Fruit fly (Drosophila melanogaster) whole organism, embryonic: ENCODE results near the gene CG33288.

Experiments
- Abd-B ChIP-seq: fragments of 200-800 bp; sonication (Bioruptor generic); optimal IDR thresholded peaks from 2 replicates; lab custom pipeline; 2018; ENCODE audit warnings: missing biosample characterization, mild to moderate bottlenecking, missing genetic modification characterization, moderate library complexity
- Asciz ChIP-seq: fragments of 200-800 bp; sonication (Bioruptor generic); optimal IDR thresholded peaks from 2 replicates; lab custom pipeline; 2017; ENCODE audit warnings: missing biosample characterization, mild to moderate bottlenecking, missing genetic modification characterization, missing genetic modification reagents
- B-H2 ChIP-seq: fragments of 200-800 bp; sonication (Bioruptor generic); optimal IDR thresholded peaks from 2 replicates; lab custom pipeline; 2018; ENCODE audit warnings: missing biosample characterization, mild to moderate bottlenecking, missing genetic modification characterization
- CG10267 ChIP-seq: fragments of 200-800 bp; sonication (Bioruptor generic); optimal IDR thresholded peaks from 2 replicates; lab custom pipeline; 2018; ENCODE audit warnings: missing biosample characterization, mild to moderate bottlenecking, missing genetic modification characterization, moderate library complexity
- CG1233 ChIP-seq: fragments of 200-800 bp; sonication (Bioruptor generic); optimal IDR thresholded peaks from 4 replicates; lab custom pipeline; 2018; ENCODE audit warnings: missing biosample characterization, mild to moderate bottlenecking, missing genetic modification characterization
- CG13624 ChIP-seq: fragments of 200-800 bp; sonication (Bioruptor generic); optimal IDR thresholded peaks from 2 replicates; lab custom pipeline; 2016; ENCODE audit warnings: missing biosample characterization, missing genetic modification characterization
- CG14710 ChIP-seq: fragments of 200-800 bp; sonication (Bioruptor generic); optimal IDR thresholded peaks from 3 replicates; lab custom pipeline; 2019; ENCODE audit warnings: missing biosample characterization, mild to moderate bottlenecking, missing genetic modification characterization, moderate library complexity
- CG15696 ChIP-seq: fragments of 200-800 bp; sonication (Bioruptor generic); optimal IDR thresholded peaks from 2 replicates; lab custom pipeline; 2019; ENCODE audit warnings: missing biosample characterization, mild to moderate bottlenecking, missing genetic modification characterization, moderate library complexity
- CG1603 ChIP-seq: fragments of 200-800 bp; sonication (Bioruptor generic); optimal IDR thresholded peaks from 2 replicates; lab custom pipeline; 2019; ENCODE audit warnings: missing biosample characterization, mild to moderate bottlenecking, missing genetic modification characterization, moderate library complexity
- CG17328 ChIP-seq: fragments of 200-800 bp; sonication (Bioruptor generic); IDR thresholded peaks from 2 replicates; pipeline ENCODE4 v1.3.6; 2022; ENCODE audit warnings: missing biosample characterization, missing genetic modification characterization
- CG1832 ChIP-seq: fragments of 200-800 bp; sonication (Bioruptor generic); optimal IDR thresholded peaks from 2 replicates; lab custom pipeline; 2017; ENCODE audit warnings: missing biosample characterization, mild to moderate bottlenecking, missing genetic modification characterization, inconsistent platforms
- CG2116 ChIP-seq: fragments of 200-800 bp; sonication (Bioruptor generic); optimal IDR thresholded peaks from 3 replicates; lab custom pipeline; 2018; ENCODE audit warnings: missing biosample characterization, mild to moderate bottlenecking, missing genetic modification characterization
- CG3838 ChIP-seq: fragments of 200-800 bp; sonication (Bioruptor generic); optimal IDR thresholded peaks from 3 replicates; lab custom pipeline; 2016; ENCODE audit warnings: missing biosample characterization, missing genetic modification characterization
- CG4820 ChIP-seq: fragments of 200-800 bp; sonication (Bioruptor generic); optimal IDR thresholded peaks from 3 replicates; lab custom pipeline; 2016; ENCODE audit warnings: missing biosample characterization, missing genetic modification characterization
- CG6272 ChIP-seq: fragments of 200-800 bp; sonication (Bioruptor generic); IDR thresholded peaks from 2 replicates; pipeline ENCODE4 v1.3.6; 2022; ENCODE audit warnings: missing biosample characterization, missing genetic modification characterization
- CG6689 ChIP-seq: fragments of 200-800 bp; sonication (Bioruptor generic); IDR thresholded peaks from 2 replicates; pipeline ENCODE4 v1.3.6; 2022; ENCODE audit warnings: missing biosample characterization, missing genetic modification characterization
- CG7556 ChIP-seq: fragments of 200-800 bp; sonication (Bioruptor generic); optimal IDR thresholded peaks from 2 replicates; lab custom pipeline; 2017; ENCODE audit warnings: missing biosample characterization, mild to moderate bottlenecking, missing genetic modification characterization
- CG8944 ChIP-seq: fragments of 200-800 bp; sonication (Bioruptor generic); optimal IDR thresholded peaks from 3 replicates; lab custom pipeline; 2016; ENCODE audit warnings: missing biosample characterization, missing genetic modification characterization
- CG9797 ChIP-seq: fragments of 200-800 bp; sonication (Bioruptor generic); optimal IDR thresholded peaks from 3 replicates; lab custom pipeline; 2018; ENCODE audit warnings: missing biosample characterization, mild to moderate bottlenecking, missing genetic modification characterization
- Doc3 ChIP-seq: fragments of 200-800 bp; sonication (Bioruptor generic); IDR thresholded peaks from 3 replicates; pipeline ENCODE4 v1.3.6; 2022; ENCODE audit warnings: missing biosample characterization, missing genetic modification characterization; ENCODE audit not compliant: partially characterized antibody
- Elba2 ChIP-seq: fragments of 200-800 bp; sonication (Bioruptor generic); optimal IDR thresholded peaks from 3 replicates; lab custom pipeline; 2016; ENCODE audit warnings: missing biosample characterization, missing genetic modification characterization
- Ets65A ChIP-seq: fragments of 200-800 bp; sonication (Bioruptor generic); peaks from one replicate; lab custom pipeline; 2016; ENCODE audit warnings: missing biosample characterization, missing genetic modification characterization
- HmgD ChIP-seq: fragments of 200-800 bp; sonication (Bioruptor generic); optimal IDR thresholded peaks from 3 replicates; lab custom pipeline; 2016; ENCODE audit warnings: missing biosample characterization, missing genetic modification characterization
- MTF-1 ChIP-seq: fragments of 200-800 bp; sonication (Bioruptor generic); optimal IDR thresholded peaks from 2 replicates; lab custom pipeline; 2018; ENCODE audit warnings: missing biosample characterization, mild to moderate bottlenecking, missing genetic modification characterization, borderline replicate concordance
- Mad ChIP-seq: fragments of 200-800 bp; sonication (Bioruptor generic); optimal IDR thresholded peaks from 2 replicates; lab custom pipeline; 2016; ENCODE audit warnings: missing biosample characterization, missing genetic modification characterization
- Med ChIP-seq: fragments of 200-800 bp; sonication (Bioruptor generic); peaks from one replicate; lab custom pipeline; 2016; ENCODE audit warnings: missing biosample characterization, missing genetic modification characterization, mild to moderate bottlenecking, inconsistent platforms, moderate library complexity
- Ptx1 ChIP-seq: fragments of 200-800 bp; sonication (Bioruptor generic); IDR thresholded peaks from 2 replicates; pipeline ENCODE4 v1.3.6; 2022; ENCODE audit warnings: missing biosample characterization, missing genetic modification characterization
- Sin3A ChIP-seq: fragments of >200 bp; optimal IDR thresholded peaks from 2 replicates; lab custom pipeline; 2018
- Spps ChIP-seq: fragments of 200-800 bp; sonication (Bioruptor generic); optimal IDR thresholded peaks from 2 replicates; lab custom pipeline; 2018; ENCODE audit warnings: missing biosample characterization, mild to moderate bottlenecking, missing genetic modification characterization
- ara ChIP-seq: fragments of 200-800 bp; sonication (Bioruptor generic); IDR thresholded peaks from 2 replicates; pipeline ENCODE4 v1.3.6; 2022; ENCODE audit warnings: missing biosample characterization, missing genetic modification characterization
- bab2 ChIP-seq: fragments of 200-800 bp; sonication (Bioruptor generic); optimal IDR thresholded peaks from 2 replicates; lab custom pipeline; 2016; ENCODE audit warnings: missing biosample characterization, missing genetic modification characterization
- dati ChIP-seq: fragments of 200-800 bp; sonication (Bioruptor generic); IDR thresholded peaks from 2 replicates; pipeline ENCODE4 v1.3.6; 2022; ENCODE audit warnings: missing biosample characterization, missing genetic modification characterization
- disco-r ChIP-seq: fragments of 200-800 bp; sonication (Bioruptor generic); optimal IDR thresholded peaks from 2 replicates; lab custom pipeline; 2016; ENCODE audit warnings: missing biosample characterization, missing genetic modification characterization
- dpn ChIP-seq, 2 experiments: fragments of 200-800 bp; sonication (Bioruptor generic); optimal IDR thresholded peaks; 3 replicates each; lab custom pipeline; 2016; ENCODE audit warnings: missing biosample characterization in 2 of 2, missing genetic modification characterization in 2 of 2
- exex ChIP-seq: fragments of 200-800 bp; sonication (Bioruptor generic); optimal IDR thresholded peaks from 4 replicates; lab custom pipeline; 2018; ENCODE audit warnings: missing biosample characterization, mild to moderate bottlenecking, missing genetic modification characterization, moderate library complexity
- hb ChIP-seq: fragments of 200-800 bp; sonication (Bioruptor generic); IDR thresholded peaks from 3 replicates; pipeline ENCODE4 v1.3.6; 2022; ENCODE audit warnings: missing biosample characterization, missing genetic modification characterization; ENCODE audit not compliant: partially characterized antibody
- lilli ChIP-seq: fragments of 200-800 bp; sonication (Bioruptor generic); optimal IDR thresholded peaks from 3 replicates; lab custom pipeline; 2016; ENCODE audit warnings: missing biosample characterization, missing genetic modification characterization
- lov ChIP-seq, 2 experiments: fragments of 200-800 bp in 1 of 2; fragments of >200 bp in 1 of 2; sonication (Bioruptor generic) in 1 of 2; IDR thresholded peaks in 1 of 2; optimal IDR thresholded peaks in 1 of 2; 2 replicates in 1 of 2; 3 replicates in 1 of 2; pipeline versions ENCODE4 v1.3.6 to Lab custom; 2017 to 2022; ENCODE audit warnings: missing biosample characterization in 1 of 2, missing genetic modification characterization in 1 of 2
- maf-S ChIP-seq: fragments of 200-800 bp; sonication (Bioruptor generic); optimal IDR thresholded peaks from 2 replicates; lab custom pipeline; 2016; ENCODE audit warnings: missing biosample characterization, missing genetic modification characterization
- mld ChIP-seq: fragments of 200-800 bp; sonication (Bioruptor generic); IDR thresholded peaks from 3 replicates; pipeline ENCODE4 v1.3.6; 2022; ENCODE audit warnings: missing biosample characterization, missing genetic modification characterization; ENCODE audit not compliant: partially characterized antibody
- phol ChIP-seq: fragments of 200-800 bp; sonication (Bioruptor generic); optimal IDR thresholded peaks from 3 replicates; lab custom pipeline; 2018; ENCODE audit warnings: missing biosample characterization, mild to moderate bottlenecking, missing genetic modification characterization, moderate library complexity
- run ChIP-seq: fragments of 200-800 bp; sonication (Bioruptor generic); optimal IDR thresholded peaks from 3 replicates; lab custom pipeline; 2018; ENCODE audit warnings: missing biosample characterization, mild to moderate bottlenecking, missing genetic modification characterization
- sc ChIP-seq, 3 experiments: fragments of >200 bp in 2 of 3; fragments of 200-800 bp in 1 of 3; sonication (Bioruptor generic) in 1 of 3; optimal IDR thresholded peaks; 2 replicates in 2 of 3; 3 replicates in 1 of 3; lab custom pipeline; 2017; ENCODE audit warnings: mild to moderate bottlenecking in 1 of 3, missing biosample characterization in 1 of 3, missing genetic modification characterization in 1 of 3, missing genetic modification reagents in 1 of 3
- schlank ChIP-seq: fragments of 200-800 bp; sonication (Bioruptor generic); optimal IDR thresholded peaks from 2 replicates; lab custom pipeline; 2018; ENCODE audit warnings: missing biosample characterization, mild to moderate bottlenecking, missing genetic modification characterization
- sd ChIP-seq: fragments of 200-800 bp; sonication (Bioruptor generic); optimal IDR thresholded peaks from 3 replicates; lab custom pipeline; 2018; ENCODE audit warnings: missing biosample characterization, mild to moderate bottlenecking, missing genetic modification characterization, moderate library complexity
- sob ChIP-seq: fragments of 200-800 bp; sonication (Bioruptor generic); IDR thresholded peaks from 2 replicates; pipeline ENCODE4 v1.3.6; 2022; ENCODE audit warnings: missing biosample characterization, missing genetic modification characterization
- tna ChIP-seq: fragments of 200-800 bp; sonication (Bioruptor generic); IDR thresholded peaks from 2 replicates; pipeline ENCODE4 v1.3.6; 2022; ENCODE audit warnings: missing biosample characterization, missing genetic modification characterization; ENCODE audit not compliant: partially characterized antibody
- toy ChIP-seq: fragments of 200-800 bp; sonication (Bioruptor generic); IDR thresholded peaks from 2 replicates; pipeline ENCODE4 v1.3.6; 2022; ENCODE audit warnings: missing biosample characterization, missing genetic modification characterization
- trem ChIP-seq: fragments of 200-800 bp; optimal IDR thresholded peaks from 3 replicates; lab custom pipeline; 2019; ENCODE audit warnings: missing biosample characterization, mild to moderate bottlenecking, missing genetic modification characterization, moderate library complexity
- wdn ChIP-seq: fragments of 200-800 bp; sonication (Bioruptor generic); IDR thresholded peaks from 2 replicates; pipeline ENCODE4 v1.3.6; 2022; ENCODE audit warnings: missing biosample characterization, missing genetic modification characterization

Gene CG33288

dm6 chr3L:21445704-21446103 lies 18.1 kb downstream of the CG33288 start, which contains the start of gene Syx7 (continued):
- TF ChIP-seq dpn (GFP tag; optimal IDR thresholded peaks at IDR 0.05; lab: Kevin White, UChicago) = peak; percentile 33 to 38
- TF ChIP-seq exex (tag; lab: Kevin White, UChicago) = no peak
- peak; percentile 94 for TF ChIP-seq Med
- peak; percentile 52 for TF ChIP-seq CG14710 (tag; lab: Kevin White, UChicago)
- TF ChIP-seq HmgD = peak; percentile 42
- TF ChIP-seq run (tag; lab: Kevin White, UChicago) = no peak
- TF ChIP-seq MTF-1 (GFP tag; lab: Kevin White, UChicago) = no peak
- TF ChIP-seq sd (tag; lab: Kevin White, UChicago) = peak; percentile 93
- no peak for TF ChIP-seq wdn
- TF ChIP-seq CG15696 = no peak
- peak; percentile 97 for TF ChIP-seq CG10267 (tag; lab: Kevin White, UChicago)
- TF ChIP-seq CG1603 (tag; lab: Kevin White, UChicago) = peak; percentile 71
- TF ChIP-seq Abd-B (GFP tag; lab: Kevin White, UChicago) = no peak
- TF ChIP-seq disco-r (GFP tag; lab: Kevin White, UChicago) = no peak
- no peak for TF ChIP-seq Spps
- no peak for TF ChIP-seq mld (GFP tag; lab: Robert Waterston, UW)
- TF ChIP-seq ara (GFP tag; lab: Robert Waterston, UW) = no peak
- no peak for TF ChIP-seq CG17328 (GFP tag; lab: Robert Waterston, UW)
- TF ChIP-seq CG2116 = peak; percentile 75
- TF ChIP-seq Mad (GFP tag; lab: Kevin White, UChicago) = peak; percentile 19
- no peak for TF ChIP-seq toy (GFP tag; lab: Robert Waterston, UW)
- peak; percentile 26 for TF ChIP-seq bab2 (GFP tag; lab: Kevin White, UChicago)
- peak; percentile 46 for TF ChIP-seq lilli (GFP tag; lab: Kevin White, UChicago)
- peak; percentile 77 for TF ChIP-seq Elba2 (GFP tag; lab: Kevin White, UChicago)
- TF ChIP-seq hb (GFP tag; lab: Robert Waterston, UW) = no peak
- no peak for TF ChIP-seq CG1233 (GFP tag; lab: Kevin White, UChicago)
- no peak for TF ChIP-seq CG6689 (GFP tag; lab: Robert Waterston, UW)
- TF ChIP-seq lov (optimal IDR thresholded peaks at IDR 0.05; lab: Kevin White, UChicago) = no peak
- no peak for TF ChIP-seq lov (GFP tag; IDR thresholded peaks at IDR 0.05; lab: Robert Waterston, UW)
- TF ChIP-seq Ets65A = peak; percentile 64
- TF ChIP-seq CG1832 (GFP tag; lab: Kevin White, UChicago) = no peak
- no peak for TF ChIP-seq Asciz (GFP tag; lab: Kevin White, UChicago)
- TF ChIP-seq CG3838 (GFP tag; lab: Kevin White, UChicago) = no peak
- peak; percentile 49 for TF ChIP-seq CG13624 (GFP tag; lab: Kevin White, UChicago)
- no peak for TF ChIP-seq CG6272
- TF ChIP-seq CG7556 (GFP tag; lab: Kevin White, UChicago) = no peak
- no peak for TF ChIP-seq Ptx1 (GFP tag; lab: Robert Waterston, UW)
- no peak for TF ChIP-seq CG8944 (GFP tag; lab: Kevin White, UChicago)
- TF ChIP-seq sc (optimal IDR thresholded peaks at IDR 0.05; lab: Kevin White, UChicago) = no peak
- no peak for TF ChIP-seq sc (GFP tag; optimal IDR thresholded peaks at IDR 0.05; lab: Kevin White, UChicago)
- TF ChIP-seq phol (tag; lab: Kevin White, UChicago) = peak; percentile 35
- no peak for TF ChIP-seq CG4820 (GFP tag; lab: Kevin White, UChicago)
- peak; percentile 75 for TF ChIP-seq CG9797 (GFP tag; lab: Kevin White, UChicago)
- peak; percentile 41 for TF ChIP-seq B-H2 (GFP tag; lab: Kevin White, UChicago)
- TF ChIP-seq Doc3 (GFP tag; lab: Robert Waterston, UW) = peak; percentile 54; the same call in 1 of the 3 replicates
- no peak for TF ChIP-seq schlank
- TF ChIP-seq tna (GFP tag; lab: Robert Waterston, UW) = no peak
- no peak for TF ChIP-seq dati (GFP tag; lab: Robert Waterston, UW)
- peak; percentile 23 for TF ChIP-seq maf-S (GFP tag; lab: Kevin White, UChicago)
- peak; percentile 76 for TF ChIP-seq sob
- peak; percentile 54 for TF ChIP-seq Sin3A
- peak; percentile 99 for TF ChIP-seq trem (tag; lab: Kevin White, UChicago)
